Fruit fly (Drosophila melanogaster): ENCODE measurements around the gene CG10300.

CG10300 gene

DNA sequence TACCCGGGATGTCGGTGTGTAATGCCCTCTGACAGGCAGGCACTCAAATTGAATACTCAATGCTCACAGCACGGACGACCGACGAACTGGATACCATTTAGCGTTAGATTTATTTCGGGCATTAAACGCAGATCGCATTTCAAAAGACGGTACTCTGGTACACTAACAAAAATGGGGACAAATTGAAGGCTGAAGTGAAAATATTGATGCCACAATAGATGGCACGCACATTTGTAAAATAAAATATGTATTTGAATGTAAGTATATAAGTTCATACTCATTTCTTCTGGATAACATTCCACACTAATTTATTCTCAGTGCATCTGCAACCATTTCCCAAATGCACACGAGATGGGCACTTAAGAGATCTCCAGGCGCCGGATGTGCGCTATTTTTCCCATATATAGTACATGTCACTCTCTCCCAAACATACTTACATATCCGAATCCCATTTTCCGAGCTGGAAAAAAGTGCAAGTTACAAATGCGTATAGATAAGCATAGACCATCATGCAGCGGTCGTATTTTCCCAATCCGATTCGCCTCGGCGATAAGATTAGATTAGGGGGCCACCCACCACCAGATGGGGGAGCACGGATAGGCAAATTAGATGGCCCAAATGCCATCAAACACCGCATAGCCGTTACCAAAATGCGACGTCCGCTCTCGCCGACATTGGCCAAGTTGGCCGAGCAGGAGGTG is 1.7 kb upstream of the CG10300 start, which contains the start of gene CG10301:
CG10301 (plus strand) TSS at position 651 of the 701 bp plus-strand sequence.
- TF ChIP-seq ttk (optimal IDR thresholded peaks at IDR 0.05) (no peak), Myc (optimal IDR thresholded peaks at IDR 0.05) (no peak), Sin3A (optimal IDR thresholded peaks at IDR 0.05) (no peak), h (optimal IDR thresholded peaks at IDR 0.05) (no peak), psq (optimal IDR thresholded peaks at IDR 0.05) (no peak), insv (optimal IDR thresholded peaks at IDR 0.05) (no peak)

DNA sequence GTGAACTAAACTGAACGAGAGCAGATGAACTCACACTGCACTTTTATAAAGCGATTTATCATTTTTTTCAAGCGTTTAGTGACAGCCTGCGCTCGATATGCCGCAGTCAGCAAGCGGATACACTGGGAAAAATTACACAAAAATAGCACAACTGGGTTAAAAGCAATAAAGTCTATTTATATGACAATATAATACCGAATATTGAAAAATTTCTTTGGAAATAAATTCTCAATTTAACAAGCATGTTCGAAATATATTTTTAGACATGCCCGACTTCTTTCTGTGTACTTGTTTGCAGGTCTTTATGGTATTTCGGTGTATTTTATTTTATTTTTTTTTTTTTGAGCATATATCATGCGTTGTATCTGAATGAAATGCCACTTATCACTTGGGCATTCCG is 2.6 kb downstream of the CG10300 start:
- no peak for TF ChIP-seq h (optimal IDR thresholded peaks at IDR 0.05)
- no peak for TF ChIP-seq insv (optimal IDR thresholded peaks at IDR 0.05)
- TF ChIP-seq psq (optimal IDR thresholded peaks at IDR 0.05) = no peak
- TF ChIP-seq Myc (optimal IDR thresholded peaks at IDR 0.05) = no peak
- TF ChIP-seq Sin3A (optimal IDR thresholded peaks at IDR 0.05) = no peak
- no peak for TF ChIP-seq ttk (optimal IDR thresholded peaks at IDR 0.05)

DNA sequence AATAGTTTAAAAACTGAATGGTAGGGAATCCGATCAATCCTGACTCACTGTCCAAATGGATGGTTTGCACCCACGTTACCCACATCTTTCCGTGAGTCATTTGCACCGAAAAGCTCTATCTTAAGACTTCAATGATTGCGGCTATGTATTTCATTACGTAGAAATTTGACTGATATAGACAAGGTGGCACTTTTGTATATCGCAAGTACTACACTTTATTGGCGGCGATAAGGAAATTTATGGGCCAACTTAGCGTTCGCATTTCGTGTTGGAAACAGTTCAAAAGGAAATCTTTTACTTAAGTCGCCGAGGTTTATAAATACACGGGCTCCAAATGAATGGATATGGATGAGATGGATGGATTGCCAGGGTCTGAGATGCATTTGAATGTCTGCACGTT is 3.5 kb downstream of the CG10300 start:
- no peak for TF ChIP-seq psq (optimal IDR thresholded peaks at IDR 0.05)
- TF ChIP-seq ttk (optimal IDR thresholded peaks at IDR 0.05) = no peak
- TF ChIP-seq Sin3A (optimal IDR thresholded peaks at IDR 0.05) = no peak
- no peak for TF ChIP-seq insv (optimal IDR thresholded peaks at IDR 0.05)
- no peak for TF ChIP-seq h (optimal IDR thresholded peaks at IDR 0.05)
- TF ChIP-seq Myc (optimal IDR thresholded peaks at IDR 0.05) = no peak

DNA sequence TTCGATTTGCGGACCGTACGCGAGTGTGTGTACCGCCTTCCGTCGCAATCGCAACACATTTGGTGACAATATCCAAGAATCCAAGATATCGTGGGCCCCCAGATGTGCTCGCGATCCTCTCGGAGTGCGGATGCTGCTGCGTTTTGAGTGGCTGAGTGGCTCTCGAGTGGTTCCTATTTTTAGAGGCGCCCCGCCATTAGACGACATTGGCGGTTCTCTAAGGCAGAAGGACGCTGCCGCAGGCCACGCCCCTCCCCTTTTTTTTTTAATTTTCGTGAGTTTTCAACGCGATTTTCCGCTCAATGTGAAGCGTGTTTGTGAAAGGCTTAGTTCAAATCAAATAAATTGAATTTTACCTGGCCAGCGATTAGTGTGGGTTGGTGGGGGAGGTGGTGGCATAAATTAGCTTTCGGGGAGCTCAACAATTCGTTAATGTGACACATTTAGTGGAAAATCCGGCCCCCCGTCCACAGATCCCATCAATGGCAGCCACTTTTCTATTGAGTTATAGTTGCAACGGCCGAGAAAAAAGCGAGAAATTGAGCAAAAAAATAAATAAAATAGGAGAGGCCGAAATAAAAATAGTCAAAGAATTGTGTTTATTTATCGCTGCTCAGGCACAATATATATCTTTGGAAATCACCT is 7.1 kb downstream of the CG10300 start, which contains the start of gene nau:
nau (minus strand) TSS at position 61 of the 645 bp plus-strand sequence.
- TF ChIP-seq Myc (optimal IDR thresholded peaks at IDR 0.05) (no peak), psq (optimal IDR thresholded peaks at IDR 0.05) (no peak), ttk (optimal IDR thresholded peaks at IDR 0.05) (no peak), insv (optimal IDR thresholded peaks at IDR 0.05) (no peak), Sin3A (optimal IDR thresholded peaks at IDR 0.05) (no peak), h (optimal IDR thresholded peaks at IDR 0.05) (no peak)

DNA sequence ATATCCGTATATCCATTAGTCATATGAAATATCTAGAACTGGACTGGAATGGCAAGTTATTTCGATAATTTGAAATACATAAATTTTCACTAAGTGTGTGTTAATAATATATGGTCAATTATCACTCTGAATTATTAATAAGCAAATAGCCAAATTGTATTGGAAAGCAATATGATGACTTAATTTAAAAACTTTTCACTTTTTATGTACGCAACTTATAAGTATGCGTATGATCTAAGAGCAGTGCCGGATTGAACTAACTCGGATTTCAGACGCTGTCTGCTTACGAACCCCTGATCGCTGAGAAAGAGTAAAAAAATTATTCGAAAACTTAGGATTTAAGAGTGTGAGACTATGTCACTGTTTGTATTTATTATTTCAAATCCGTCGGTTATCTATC is 10.2 kb downstream of the CG10300 start, which contains the start of gene CG10232:
CG10232 (minus strand) TSS at position 101 of the 400 bp plus-strand sequence.
- no peak for TF ChIP-seq h (optimal IDR thresholded peaks at IDR 0.05)
- no peak for TF ChIP-seq psq (optimal IDR thresholded peaks at IDR 0.05)
- no peak for TF ChIP-seq ttk (optimal IDR thresholded peaks at IDR 0.05)
- no peak for TF ChIP-seq Myc (optimal IDR thresholded peaks at IDR 0.05)
- no peak for TF ChIP-seq insv (optimal IDR thresholded peaks at IDR 0.05)

DNA sequence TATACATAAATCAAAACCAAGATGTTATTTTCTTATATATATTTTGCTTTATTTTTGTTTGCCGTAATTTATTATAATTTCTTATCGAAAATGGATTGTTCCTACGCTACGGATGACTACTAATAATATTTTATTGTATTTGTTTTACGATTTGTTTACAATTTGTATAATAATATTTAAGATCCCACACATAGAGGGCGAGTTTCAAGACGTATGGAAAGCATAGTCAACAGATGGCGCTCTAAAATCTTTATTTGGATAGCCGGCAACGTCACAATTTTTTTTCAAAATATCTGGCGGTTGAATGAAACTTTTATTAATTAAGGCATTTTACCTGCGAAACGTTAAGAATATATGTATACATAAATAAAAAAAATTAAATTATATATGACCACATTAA is 10.6 kb downstream of the CG10300 start:
- TF ChIP-seq ttk (optimal IDR thresholded peaks at IDR 0.05) = no peak
- TF ChIP-seq insv (optimal IDR thresholded peaks at IDR 0.05) = no peak
- no peak for TF ChIP-seq Myc (optimal IDR thresholded peaks at IDR 0.05)
- TF ChIP-seq h (optimal IDR thresholded peaks at IDR 0.05) = no peak
- TF ChIP-seq Sin3A (optimal IDR thresholded peaks at IDR 0.05) = no peak
- TF ChIP-seq psq (optimal IDR thresholded peaks at IDR 0.05) = no peak

DNA sequence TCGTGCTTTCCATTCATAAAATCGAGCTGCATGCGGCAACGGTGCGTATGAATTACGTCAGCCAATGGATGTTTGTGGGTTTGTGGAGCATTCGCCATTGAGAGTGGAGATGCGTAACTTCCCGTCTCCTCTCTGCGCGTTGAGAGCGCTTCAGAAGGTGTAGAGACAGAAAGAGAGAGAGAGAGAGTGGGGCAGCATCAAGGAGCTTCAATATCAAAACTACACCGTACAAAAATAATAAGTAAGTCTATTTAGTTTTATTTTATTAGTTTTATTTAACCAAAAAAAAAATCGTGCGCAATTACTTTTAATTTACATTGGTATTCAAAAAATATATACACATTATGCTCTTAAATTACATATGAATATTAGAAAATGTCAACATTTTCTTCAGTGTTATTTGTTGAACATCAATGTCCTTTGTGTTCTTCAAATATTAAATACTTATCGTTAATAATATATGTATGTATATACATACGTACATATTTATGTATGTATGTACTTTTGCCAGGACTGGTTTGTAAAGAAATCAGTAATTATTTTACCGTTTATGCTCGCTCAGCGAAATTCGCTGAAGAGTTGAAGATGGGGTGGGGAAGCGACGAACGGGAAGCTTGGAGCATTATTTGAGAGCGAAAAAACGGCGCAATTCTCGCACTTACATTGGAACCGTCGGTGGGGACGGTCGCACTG is 11.5 kb downstream of the CG10300 start, which contains the start of gene CG10365:
CG10365 (plus strand) TSS at position 652 of the 693 bp plus-strand sequence.
- TF ChIP-seq Sin3A (optimal IDR thresholded peaks at IDR 0.05) (no peak), psq (optimal IDR thresholded peaks at IDR 0.05) (no peak), h (optimal IDR thresholded peaks at IDR 0.05) (no peak), ttk (optimal IDR thresholded peaks at IDR 0.05) (no peak), insv (optimal IDR thresholded peaks at IDR 0.05) (no peak), Myc (optimal IDR thresholded peaks at IDR 0.05) (no peak)

DNA sequence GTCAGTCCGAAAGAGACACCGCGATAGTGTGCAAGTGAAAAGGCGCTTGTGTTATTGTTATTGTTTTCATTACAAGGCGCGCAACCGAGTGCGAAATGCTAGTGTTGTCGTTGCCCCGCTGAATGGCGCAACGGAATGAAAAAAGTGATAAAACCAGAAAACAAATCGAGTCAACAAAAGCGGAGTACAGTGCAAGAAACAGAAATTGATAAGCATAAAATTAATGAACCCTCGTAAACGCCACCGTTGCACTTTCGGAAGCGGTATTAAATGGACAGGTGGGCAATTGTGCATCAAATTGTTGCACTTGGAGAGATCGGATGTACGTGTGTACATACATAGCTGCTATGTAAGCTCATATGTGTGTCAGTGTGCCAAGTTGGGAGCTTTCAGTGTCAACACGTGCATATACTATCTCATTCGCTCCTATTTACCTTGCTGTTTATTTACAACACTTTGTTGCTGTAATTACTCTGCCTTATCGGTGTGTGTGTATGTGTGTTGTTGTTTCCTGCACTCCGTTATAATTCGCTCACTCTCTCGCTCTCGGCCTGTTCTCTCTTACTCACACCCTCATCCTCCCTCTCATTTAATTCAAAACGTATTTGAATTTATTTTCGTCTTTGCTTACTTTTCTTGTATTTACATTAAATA is 12.2 kb downstream of the CG10300 start:
- no peak for TF ChIP-seq Myc (optimal IDR thresholded peaks at IDR 0.05)
- TF ChIP-seq ttk (optimal IDR thresholded peaks at IDR 0.05) = no peak
- TF ChIP-seq Sin3A (optimal IDR thresholded peaks at IDR 0.05) = no peak
- TF ChIP-seq insv (optimal IDR thresholded peaks at IDR 0.05) = no peak
- no peak for TF ChIP-seq h (optimal IDR thresholded peaks at IDR 0.05)
- no peak for TF ChIP-seq psq (optimal IDR thresholded peaks at IDR 0.05)

DNA sequence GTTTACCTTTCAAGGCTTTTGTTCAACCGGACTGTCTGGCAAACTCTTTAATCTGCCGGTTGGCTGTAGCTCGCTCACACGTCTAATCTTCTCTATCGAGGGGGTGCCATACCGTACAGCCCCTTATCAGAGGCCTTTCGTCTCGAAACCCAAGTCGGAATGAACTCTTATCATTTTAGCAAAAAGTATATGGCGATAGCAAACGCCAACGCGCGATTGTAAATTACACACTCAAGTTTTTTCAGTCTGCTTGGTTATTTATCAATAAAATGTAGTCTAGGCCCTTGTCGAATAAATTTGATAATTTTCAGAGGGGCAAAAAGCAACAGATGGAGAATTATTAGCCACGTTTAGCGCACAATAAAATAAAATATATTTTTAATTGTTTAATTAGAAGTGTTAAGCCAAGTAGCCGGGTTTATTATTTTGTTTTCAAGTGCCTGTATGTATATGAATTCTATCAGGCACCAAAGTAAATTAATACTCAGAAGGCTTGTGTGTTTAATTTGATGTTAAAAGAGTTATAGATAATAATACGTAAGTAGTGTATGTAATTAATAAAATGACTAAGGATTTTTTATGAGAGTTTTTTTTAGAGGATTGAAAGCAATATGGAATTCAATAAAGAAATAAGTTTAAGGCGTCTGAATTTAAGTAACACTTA is 13.6 kb downstream of the CG10300 start:
- no peak for TF ChIP-seq insv (optimal IDR thresholded peaks at IDR 0.05)
- no peak for TF ChIP-seq Myc (optimal IDR thresholded peaks at IDR 0.05)
- TF ChIP-seq Sin3A (optimal IDR thresholded peaks at IDR 0.05) = no peak
- TF ChIP-seq h (optimal IDR thresholded peaks at IDR 0.05) = no peak
- no peak for TF ChIP-seq ttk (optimal IDR thresholded peaks at IDR 0.05)
- no peak for TF ChIP-seq psq (optimal IDR thresholded peaks at IDR 0.05)

DNA sequence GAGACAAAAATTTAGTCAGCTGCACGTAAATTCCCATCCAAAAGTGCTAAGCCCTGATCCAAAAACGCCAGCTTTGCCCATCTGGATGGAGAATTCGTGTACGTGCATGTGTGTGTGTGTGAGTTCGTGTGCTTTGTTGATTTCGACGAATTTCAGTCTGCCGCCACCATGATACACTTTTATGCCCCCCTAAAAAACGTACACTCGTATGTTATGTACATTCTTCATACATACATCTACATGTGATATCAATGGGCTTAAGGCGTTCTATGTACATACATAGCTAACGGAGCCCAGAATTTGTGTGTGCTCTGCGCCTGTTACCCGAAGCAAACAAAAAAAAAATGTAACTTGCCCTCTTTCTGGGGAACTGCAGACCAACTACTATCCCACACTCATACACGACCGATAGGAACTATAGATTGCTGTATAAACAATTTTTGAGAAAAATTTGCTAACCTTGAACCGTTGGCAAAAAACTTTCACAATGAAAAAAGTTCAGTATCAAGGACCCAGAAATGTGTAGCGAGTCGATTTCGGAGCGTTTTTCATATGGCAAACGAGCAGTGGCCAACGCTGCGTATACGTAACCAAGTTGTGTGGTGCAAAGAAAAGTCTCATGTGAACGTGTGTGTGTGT is 14.5 kb downstream of the CG10300 start:
- TF ChIP-seq ttk (optimal IDR thresholded peaks at IDR 0.05) (no peak), Myc (optimal IDR thresholded peaks at IDR 0.05) (no peak), Sin3A (optimal IDR thresholded peaks at IDR 0.05) (no peak), h (optimal IDR thresholded peaks at IDR 0.05) (no peak), psq (optimal IDR thresholded peaks at IDR 0.05) (no peak), insv (optimal IDR thresholded peaks at IDR 0.05) (no peak)
